Worm (Caenorhabditis elegans): ENCODE measurements around the gene K02E10.5.

ce11 chrX:2435353-2435752, 43.4 kb downstream of the K02E10.5 start:
- no peak for TF ChIP-seq Y48G9A.11 (GFP tag; IDR thresholded peaks at IDR 0.05)
- TF ChIP-seq nhr-28 (tag; optimal IDR thresholded peaks at IDR 0.05): no peak
- no peak for TF ChIP-seq fkh-10 (GFP tag; optimal IDR thresholded peaks at IDR 0.05)
- TF ChIP-seq egl-27 (tag; optimal IDR thresholded peaks at IDR 0.05): no peak
- TF ChIP-seq aly-2 (tag; optimal IDR thresholded peaks at IDR 0.05): no peak
- no peak for TF ChIP-seq nhr-77 (tag; optimal IDR thresholded peaks at IDR 0.05)
- no peak for TF ChIP-seq nhr-11 (tag; optimal IDR thresholded peaks at IDR 0.05)
- no peak for TF ChIP-seq attf-4 (tag; optimal IDR thresholded peaks at IDR 0.05)
- no peak for TF ChIP-seq madf-9 (GFP tag; conservative IDR thresholded peaks at IDR 0.05)
- no peak for TF ChIP-seq unc-130 (GFP tag; optimal IDR thresholded peaks at IDR 0.05)
- TF ChIP-seq saeg-2 (GFP tag; IDR thresholded peaks at IDR 0.05): no peak
- TF ChIP-seq lir-3 (tag; optimal IDR thresholded peaks at IDR 0.05): no peak
- no peak for TF ChIP-seq nhr-237 (tag; optimal IDR thresholded peaks at IDR 0.05)
- no peak for TF ChIP-seq nhr-76 (tag; optimal IDR thresholded peaks at IDR 0.05)

Data from whole organism, L4 larva.